Worm (Caenorhabditis elegans) whole organism, L3 larva: ENCODE results near the gene F20D12.7.
A peak's percentile ranks its signal among the peaks of the same experiment; 100 is the strongest.

Source experiments
- R02D3.7 ChIP-seq: fragments of 150-350 bp; optimal IDR thresholded peaks from 2 replicates; lab custom pipeline; 2014; ENCODE audit warnings: missing biosample characterization, missing genetic modification characterization
- ZK546.5 ChIP-seq: sonication (generic microtip); optimal IDR thresholded peaks from 2 replicates; lab custom pipeline; 2017; ENCODE audit warnings: missing biosample characterization, missing genetic modification characterization
- ama-1 ChIP-seq: fragments of 150-350 bp; optimal IDR thresholded peaks from 2 replicates; lab custom pipeline; 2018
- ceh-28 ChIP-seq: fragments of 150-350 bp; optimal IDR thresholded peaks from 2 replicates; lab custom pipeline; 2014; ENCODE audit warnings: missing biosample characterization, missing genetic modification reagents, missing genetic modification characterization
- ceh-82 ChIP-seq: fragments of 150-350 bp; optimal IDR thresholded peaks from 2 replicates; lab custom pipeline; 2014; ENCODE audit warnings: missing biosample characterization, missing genetic modification characterization
- ceh-9 ChIP-seq: sonication (generic microtip); optimal IDR thresholded peaks from 2 replicates; lab custom pipeline; 2018; ENCODE audit warnings: missing biosample characterization, missing genetic modification characterization
- daf-12 ChIP-seq: fragments of 150-350 bp; optimal IDR thresholded peaks from 2 replicates; lab custom pipeline; 2014; ENCODE audit warnings: missing biosample characterization, missing genetic modification reagents, missing genetic modification characterization
- egl-5 ChIP-seq: fragments of 150-350 bp; optimal IDR thresholded peaks from 2 replicates; lab custom pipeline; 2017; ENCODE audit warnings: missing biosample characterization, missing genetic modification reagents, missing genetic modification characterization, inconsistent platforms
- elt-1 ChIP-seq: fragments of 150-350 bp; optimal IDR thresholded peaks from 2 replicates; lab custom pipeline; 2014; ENCODE audit warnings: missing biosample characterization, missing genetic modification characterization
- elt-2 ChIP-seq: sonication (generic microtip); optimal IDR thresholded peaks from 2 replicates; lab custom pipeline; 2016; ENCODE audit warnings: missing genetic modification reagents, mild to moderate bottlenecking, missing genetic modification characterization, missing compliant biosample characterization
- elt-3 ChIP-seq, 3 experiments: fragments of 150-350 bp in 1 of 3; sonication (generic microtip) in 2 of 3; optimal IDR thresholded peaks; 2 replicates in 2 of 3; 4 replicates in 1 of 3; lab custom pipeline; 2014 to 2017; ENCODE audit warnings: missing biosample characterization in 3 of 3, missing genetic modification characterization in 3 of 3
- eor-1 ChIP-seq, 2 experiments: fragments of 150-350 bp; optimal IDR thresholded peaks; 2 replicates each; lab custom pipeline; 2014 to 2018; ENCODE audit warnings: missing biosample characterization in 2 of 2, missing genetic modification characterization in 2 of 2
- fkh-10 ChIP-seq: sonication (generic microtip); optimal IDR thresholded peaks from 2 replicates; lab custom pipeline; 2017; ENCODE audit warnings: missing biosample characterization, missing genetic modification reagents, missing genetic modification characterization
- fkh-2 ChIP-seq: fragments of 150-350 bp; optimal IDR thresholded peaks from 2 replicates; lab custom pipeline; 2014; ENCODE audit warnings: missing biosample characterization, missing genetic modification reagents, missing genetic modification characterization
- hmg-11 ChIP-seq: sonication (generic microtip); optimal IDR thresholded peaks from 2 replicates; lab custom pipeline; 2016; ENCODE audit warnings: missing genetic modification characterization, missing compliant biosample characterization
- lin-15B ChIP-seq: fragments of 150-350 bp; optimal IDR thresholded peaks from 2 replicates; lab custom pipeline; 2014; ENCODE audit warnings: missing biosample characterization, missing genetic modification characterization
- lsy-12 ChIP-seq: sonication (generic microtip); optimal IDR thresholded peaks from 2 replicates; lab custom pipeline; 2016; ENCODE audit warnings: mild to moderate bottlenecking, missing genetic modification characterization, missing compliant biosample characterization
- nfya-1 ChIP-seq: sonication (generic microtip); optimal IDR thresholded peaks from 2 replicates; lab custom pipeline; 2017; ENCODE audit warnings: missing genetic modification characterization, mild to moderate bottlenecking, missing compliant biosample characterization, antibody characterized with exemption, moderate library complexity; ENCODE audit not compliant: insufficient read depth
- nhr-11 ChIP-seq: fragments of 150-350 bp; optimal IDR thresholded peaks from 2 replicates; lab custom pipeline; 2014; ENCODE audit warnings: missing biosample characterization, missing genetic modification characterization
- nhr-23 ChIP-seq: fragments of 150-350 bp; optimal IDR thresholded peaks from 2 replicates; lab custom pipeline; 2014; ENCODE audit warnings: missing biosample characterization, missing genetic modification reagents, missing genetic modification characterization
- nhr-237 ChIP-seq: fragments of 150-350 bp; optimal IDR thresholded peaks from 2 replicates; lab custom pipeline; 2014; ENCODE audit warnings: missing biosample characterization, missing genetic modification characterization
- nhr-25 ChIP-seq: sonication (generic microtip); optimal IDR thresholded peaks from 2 replicates; lab custom pipeline; 2017; ENCODE audit warnings: missing biosample characterization, missing genetic modification characterization
- nhr-28 ChIP-seq: fragments of 150-350 bp; optimal IDR thresholded peaks from 2 replicates; lab custom pipeline; 2014; ENCODE audit warnings: missing biosample characterization, missing genetic modification characterization
- nhr-43 ChIP-seq: sonication (generic microtip); optimal IDR thresholded peaks from 2 replicates; lab custom pipeline; 2016; ENCODE audit warnings: mild to moderate bottlenecking, missing genetic modification characterization, missing compliant biosample characterization; ENCODE audit not compliant: poor library complexity, severe bottlenecking
- nhr-76 ChIP-seq: fragments of 150-350 bp; sonication (generic microtip); optimal IDR thresholded peaks from 5 replicates; lab custom pipeline; 2014; ENCODE audit warnings: missing biosample characterization, missing genetic modification characterization
- nhr-77 ChIP-seq: fragments of 150-350 bp; optimal IDR thresholded peaks from 2 replicates; lab custom pipeline; 2014; ENCODE audit warnings: missing biosample characterization, missing genetic modification characterization
- pha-4 ChIP-seq: fragments of 150-350 bp; optimal IDR thresholded peaks from 2 replicates; lab custom pipeline; 2014; ENCODE audit warnings: missing biosample characterization, missing genetic modification reagents, missing genetic modification characterization
- pqm-1 ChIP-seq: fragments of 150-350 bp; optimal IDR thresholded peaks from 2 replicates; lab custom pipeline; 2017; ENCODE audit warnings: missing biosample characterization, missing genetic modification characterization, inconsistent platforms
- sea-2 ChIP-seq: fragments of 150-350 bp; sonication (generic microtip); optimal IDR thresholded peaks from 4 replicates; lab custom pipeline; 2014; ENCODE audit warnings: missing biosample characterization, missing genetic modification reagents, missing genetic modification characterization
- snpc-4 ChIP-seq: fragments of 150-350 bp; optimal IDR thresholded peaks from 2 replicates; lab custom pipeline; 2014; ENCODE audit warnings: missing biosample characterization, missing genetic modification characterization
- tbx-2 ChIP-seq: sonication (generic microtip); optimal IDR thresholded peaks from 2 replicates; lab custom pipeline; 2016; ENCODE audit warnings: mild to moderate bottlenecking, missing genetic modification characterization, missing compliant biosample characterization
- unc-39 ChIP-seq: sonication (generic microtip); optimal IDR thresholded peaks from 4 replicates; lab custom pipeline; 2017; ENCODE audit warnings: missing biosample characterization, missing genetic modification characterization
- ztf-11 ChIP-seq: fragments of 150-350 bp; optimal IDR thresholded peaks from 2 replicates; lab custom pipeline; 2014; ENCODE audit warnings: missing biosample characterization, missing genetic modification characterization

F20D12.7 gene

DNA sequence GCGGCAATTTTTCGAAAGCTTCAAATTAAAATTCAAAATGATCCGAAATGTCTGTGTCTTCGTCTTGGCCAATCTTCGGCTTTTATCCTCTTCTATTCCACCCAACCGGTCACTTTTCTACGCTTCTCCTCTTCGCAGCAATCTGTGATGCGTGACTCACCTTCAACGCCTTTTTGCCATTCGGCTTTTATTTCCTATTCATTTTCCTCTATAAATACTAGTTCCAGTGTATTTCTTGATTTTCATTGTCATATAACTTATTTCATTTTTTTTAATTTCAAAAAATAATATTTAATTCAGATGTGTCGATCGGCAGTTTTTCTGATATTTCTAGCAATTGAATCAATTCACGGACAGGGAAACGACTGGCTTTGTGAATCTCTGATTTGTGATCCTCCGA, 18.6 kb downstream of the F20D12.7 start, which contains the start of gene C49H3.16:
Gene C49H3.16 (plus strand): TSS at position 301 of the 400 bp plus-strand sequence.
- TF ChIP-seq nfya-1 (tag; lab: Kevin White, UChicago) (no peak), fkh-10 (no peak), pqm-1 (tag; lab: Kevin White, UChicago) (no peak), fkh-2 (tag; lab: Kevin White, UChicago) (no peak), nhr-43 (tag; lab: Kevin White, UChicago) (no peak), daf-12 (tag; lab: Kevin White, UChicago) (no peak), hmg-11 (tag; lab: Kevin White, UChicago) (no peak), nhr-76 (no peak), nhr-28 (tag; lab: Kevin White, UChicago) (no peak), snpc-4 (tag; lab: Kevin White, UChicago) (no peak), elt-2 (tag; lab: Kevin White, UChicago) (no peak), ceh-82 (tag; lab: Kevin White, UChicago) (no peak), eor-1 (tag; optimal IDR thresholded peaks at IDR 0.05; lab: Kevin White, UChicago) (no peak), lsy-12 (tag; lab: Kevin White, UChicago) (no peak), ZK546.5 (tag; lab: Kevin White, UChicago) (no peak), elt-1 (tag; lab: Kevin White, UChicago) (no peak), sea-2 (GFP tag; lab: Kevin White, UChicago) (no peak), lin-15B (tag; lab: Kevin White, UChicago) (no peak), tbx-2 (tag; lab: Kevin White, UChicago) (no peak)

DNA sequence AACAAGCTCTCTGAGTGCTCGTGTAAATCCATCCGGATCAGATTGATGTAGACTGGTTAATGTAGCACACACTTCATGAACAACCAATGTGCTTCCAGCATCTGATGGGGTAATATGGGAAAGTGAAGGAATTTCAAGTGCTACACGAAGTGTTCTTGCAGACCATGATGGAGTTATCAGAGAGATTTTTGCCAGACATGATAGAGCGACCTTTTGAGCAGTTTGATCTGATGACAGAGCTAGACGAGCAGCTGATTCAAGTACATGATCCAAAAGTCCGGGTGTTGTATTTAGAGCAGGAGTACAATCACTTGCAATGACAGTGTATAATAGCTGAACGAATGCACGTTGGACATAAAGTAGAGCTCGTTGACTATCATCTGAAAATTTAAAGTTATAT, 20.9 kb downstream of the F20D12.7 start:
- TF ChIP-seq nhr-25, result no peak
- no peak for TF ChIP-seq elt-2 (tag; lab: Kevin White, UChicago)
- TF ChIP-seq ztf-11 (tag; lab: Kevin White, UChicago), result no peak
- TF ChIP-seq elt-3 (tag; optimal IDR thresholded peaks at IDR 0.05; lab: Kevin White, UChicago), result no peak
- no peak for TF ChIP-seq ZK546.5 (tag; lab: Kevin White, UChicago)
- TF ChIP-seq nhr-11 (tag; lab: Kevin White, UChicago), result no peak
- no peak for TF ChIP-seq nfya-1 (tag; lab: Kevin White, UChicago)
- no peak for TF ChIP-seq fkh-10
- no peak for TF ChIP-seq snpc-4 (tag; lab: Kevin White, UChicago)
- TF ChIP-seq nhr-23, result no peak
- no peak for TF ChIP-seq nhr-237 (tag; lab: Kevin White, UChicago)
- TF ChIP-seq pha-4 (tag; lab: Kevin White, UChicago), result no peak
- TF ChIP-seq tbx-2 (tag; lab: Kevin White, UChicago), result no peak
- no peak for TF ChIP-seq ceh-82 (tag; lab: Kevin White, UChicago)
- TF ChIP-seq ceh-9 (tag; lab: Kevin White, UChicago), result no peak
- no peak for TF ChIP-seq elt-1 (tag; lab: Kevin White, UChicago)

DNA sequence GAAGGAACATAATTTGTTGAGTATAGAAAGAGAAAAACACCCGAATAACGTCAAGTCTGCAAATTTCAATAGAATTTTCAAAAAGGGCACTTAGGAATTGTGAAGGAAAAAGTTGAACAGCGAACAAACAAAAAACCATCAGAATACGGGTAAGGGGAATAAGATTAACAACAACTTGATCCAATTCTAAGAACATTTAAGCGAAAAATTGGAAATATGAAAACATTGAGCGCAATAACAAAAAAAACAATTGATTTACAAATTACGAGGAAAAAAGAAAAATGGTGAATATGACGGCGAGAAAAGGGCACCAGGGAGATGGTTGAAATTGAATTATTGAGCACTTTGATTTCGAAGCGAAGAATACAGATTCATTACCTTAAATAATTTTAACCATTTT, 21.8 kb downstream of the F20D12.7 start:
- TF ChIP-seq lsy-12 (tag; lab: Kevin White, UChicago) (no peak), sea-2 (GFP tag; lab: Kevin White, UChicago) (no peak), nhr-28 (tag; lab: Kevin White, UChicago) (no peak), egl-5 (tag; lab: Kevin White, UChicago) (no peak), elt-2 (tag; lab: Kevin White, UChicago) (no peak), R02D3.7 (tag; lab: Kevin White, UChicago) (no peak), snpc-4 (tag; lab: Kevin White, UChicago) (no peak)

DNA sequence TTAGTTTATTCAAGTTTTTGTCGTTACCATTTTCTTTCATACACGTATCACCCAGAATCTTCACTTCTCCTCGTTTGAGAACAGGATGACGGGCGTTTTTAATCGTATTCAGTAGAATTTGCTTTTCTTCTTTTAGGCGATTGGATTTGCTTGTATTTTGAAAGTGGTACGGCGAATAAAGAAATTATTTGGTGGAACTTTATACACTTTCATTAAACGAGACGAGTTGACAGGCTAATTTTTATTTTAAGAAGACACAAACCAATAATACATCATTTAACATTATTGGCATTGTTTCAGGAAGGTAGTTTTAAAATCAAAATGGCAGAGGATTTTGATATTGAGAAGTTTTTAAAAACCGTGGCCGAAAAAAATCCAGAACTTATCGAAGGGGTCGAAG, 23.7 kb downstream of the F20D12.7 start, which contains the start of gene C49H3.4:
Gene C49H3.4 (plus strand): TSS at position 301 of the 400 bp plus-strand sequence.
- no peak for TF ChIP-seq elt-1 (tag; lab: Kevin White, UChicago)
- no peak for TF ChIP-seq ceh-82 (tag; lab: Kevin White, UChicago)
- no peak for TF ChIP-seq lin-15B (tag; lab: Kevin White, UChicago)
- no peak for TF ChIP-seq sea-2 (GFP tag; lab: Kevin White, UChicago)
- no peak for TF ChIP-seq fkh-2 (tag; lab: Kevin White, UChicago)
- no peak for TF ChIP-seq egl-5 (tag; lab: Kevin White, UChicago)
- TF ChIP-seq eor-1 (tag; optimal IDR thresholded peaks at IDR 0.05; lab: Kevin White, UChicago), result no peak

DNA sequence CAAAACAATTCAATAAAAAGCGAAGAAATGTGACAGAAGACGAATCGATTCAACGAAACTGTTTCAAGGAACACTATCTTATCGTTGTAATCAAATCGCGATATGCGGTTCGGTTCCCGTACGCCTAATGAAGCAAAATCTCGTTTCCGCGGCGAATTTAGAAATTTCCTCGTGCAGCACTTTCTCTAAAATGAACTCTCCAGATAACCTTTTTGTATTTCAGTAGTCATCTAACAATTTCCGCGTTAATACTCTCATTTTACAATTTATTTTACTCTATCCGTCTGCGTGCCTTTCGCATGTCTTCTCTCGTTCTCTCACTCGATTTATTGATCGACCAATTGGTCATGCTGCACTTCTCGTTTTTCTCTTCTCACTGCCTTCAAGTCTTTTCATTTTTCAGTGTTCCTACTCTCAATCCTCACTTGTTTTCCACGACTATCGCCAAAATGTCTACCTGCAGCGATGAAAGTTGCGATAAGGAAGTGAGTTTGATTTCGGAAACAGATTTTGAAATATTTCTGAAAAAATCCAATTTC, 28.5 kb downstream of the F20D12.7 start, which contains the start of the genes npp-27 and ntl-4:
Gene npp-27 (minus strand): TSS at position 51 of the 539 bp plus-strand sequence.
Gene ntl-4 (plus strand): TSS at position 379 of the 539 bp plus-strand sequence.
- peak; percentile 25 for TF ChIP-seq pha-4 (tag; lab: Kevin White, UChicago)
- no peak for TF ChIP-seq nhr-77
- peak; percentile 83 for TF ChIP-seq ama-1 (lab: Kevin White, UChicago)
- TF ChIP-seq unc-39, result no peak
- no peak for TF ChIP-seq eor-1 (tag; optimal IDR thresholded peaks at IDR 0.05; lab: Kevin White, UChicago)
- TF ChIP-seq egl-5 (tag; lab: Kevin White, UChicago), result peak; percentile 76
- TF ChIP-seq nfya-1 (tag; lab: Kevin White, UChicago), result peak; percentile 36
- TF ChIP-seq ceh-28 (tag; lab: Kevin White, UChicago), result peak; percentile 58
